Worm (Caenorhabditis elegans) whole organism, L4/young adult: ENCODE results near the gene glf-1.

Experiments used
- W03F9.2 ChIP-seq: fragments of 150-350 bp; optimal IDR thresholded peaks from 2 replicates; lab custom pipeline; 2014; ENCODE audit warnings: missing biosample characterization, missing genetic modification characterization
- dao-5 ChIP-seq: sonication (generic microtip); optimal IDR thresholded peaks from 2 replicates; lab custom pipeline; 2016; ENCODE audit warnings: missing genotype, missing genetic modification characterization, moderate library complexity, missing compliant biosample characterization
- him-1 ChIP-seq: sonication (generic microtip); optimal IDR thresholded peaks from 2 replicates; lab custom pipeline; 2016; ENCODE audit warnings: missing genotype, missing genetic modification reagents, missing genetic modification characterization, missing compliant biosample characterization

DNA sequence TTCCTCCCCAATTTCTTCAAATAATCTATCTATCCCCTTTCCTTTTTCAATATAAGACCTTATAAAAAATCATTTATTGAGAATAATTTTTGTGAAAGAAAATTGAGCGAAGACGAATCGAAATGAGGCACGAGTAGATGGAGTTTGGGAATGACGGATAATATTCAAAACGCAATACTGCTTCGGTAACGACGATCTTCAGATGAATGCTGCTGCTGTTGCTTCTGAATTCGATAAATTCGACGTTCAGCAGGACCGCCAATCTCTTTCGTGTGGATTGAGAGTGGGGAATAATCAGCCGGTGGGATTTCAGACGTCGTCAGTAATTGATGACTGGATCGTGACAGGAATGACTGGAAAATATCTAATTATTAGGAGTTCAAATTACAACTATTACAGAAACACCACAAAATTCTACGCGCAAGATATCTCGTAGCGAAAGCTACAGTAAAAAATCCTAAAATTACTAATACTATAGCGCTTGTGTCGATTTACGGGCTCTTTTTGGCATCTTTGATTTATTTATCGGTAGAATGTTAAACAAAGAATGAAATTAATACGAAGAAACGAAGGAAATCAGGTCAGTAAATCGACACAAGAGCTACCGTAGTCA is 34.8 kb upstream of the glf-1 start:
- TF ChIP-seq W03F9.2 (tag; lab: Kevin White, UChicago): no peak
- TF ChIP-seq dao-5 (tag; lab: Kevin White, UChicago): no peak
- TF ChIP-seq him-1 (tag; lab: Kevin White, UChicago): no peak
